Fruit fly (Drosophila melanogaster) whole organism, adult: ENCODE data around the gene Vha16-5.

Source experiments
- CG12768 ChIP-seq: fragments of 200-800 bp; sonication (Bioruptor generic); optimal IDR thresholded peaks from 2 replicates; lab custom pipeline; 2017; ENCODE audit warnings: missing biosample characterization, missing genetic modification characterization, mild to moderate bottlenecking, moderate library complexity, missing genetic modification reagents
- CG14711 ChIP-seq: fragments of 200-800 bp; sonication (Bioruptor generic); optimal IDR thresholded peaks from 2 replicates; lab custom pipeline; 2018; ENCODE audit warnings: missing biosample characterization, mild to moderate bottlenecking, missing genetic modification characterization, moderate library complexity
- CG33017 ChIP-seq: fragments of 200-800 bp; sonication (Bioruptor generic); optimal IDR thresholded peaks from 2 replicates; lab custom pipeline; 2018; ENCODE audit warnings: missing biosample characterization, mild to moderate bottlenecking, missing genetic modification characterization, moderate library complexity
- CG5204 ChIP-seq: fragments of 200-800 bp; sonication (Bioruptor generic); optimal IDR thresholded peaks from 2 replicates; lab custom pipeline; 2016; ENCODE audit warnings: missing biosample characterization, missing genetic modification characterization
- Clk ChIP-seq: fragments of 200-800 bp; sonication (Bioruptor generic); optimal IDR thresholded peaks from 2 replicates; lab custom pipeline; 2017; ENCODE audit warnings: missing biosample characterization, missing genetic modification characterization
- Hr96 ChIP-seq: fragments of 200-800 bp; sonication (Bioruptor generic); optimal IDR thresholded peaks from 2 replicates; lab custom pipeline; 2016; ENCODE audit warnings: missing biosample characterization, missing genetic modification characterization
- Mnt ChIP-seq: fragments of 200-800 bp; sonication (Bioruptor generic); optimal IDR thresholded peaks from 2 replicates; lab custom pipeline; 2016; ENCODE audit warnings: missing biosample characterization, mild to moderate bottlenecking, missing genetic modification characterization
- bab1 ChIP-seq: fragments of 200-800 bp; sonication (Bioruptor generic); optimal IDR thresholded peaks from 3 replicates; lab custom pipeline; 2019; ENCODE audit warnings: missing biosample characterization, mild to moderate bottlenecking, missing genetic modification characterization, moderate library complexity
- cic ChIP-seq: fragments of 200-800 bp; sonication (Bioruptor generic); optimal IDR thresholded peaks from 2 replicates; lab custom pipeline; 2017; ENCODE audit warnings: missing biosample characterization, mild to moderate bottlenecking, missing genetic modification characterization, moderate library complexity
- kay ChIP-seq: fragments of 200-800 bp; sonication (Bioruptor generic); peaks from one replicate; lab custom pipeline; 2016; ENCODE audit warnings: missing biosample characterization, missing genetic modification characterization, borderline replicate concordance
- tj ChIP-seq: fragments of 200-800 bp; sonication (Bioruptor generic); optimal IDR thresholded peaks from 3 replicates; lab custom pipeline; 2017; ENCODE audit warnings: missing biosample characterization, mild to moderate bottlenecking, missing genetic modification characterization, moderate library complexity

DNA sequence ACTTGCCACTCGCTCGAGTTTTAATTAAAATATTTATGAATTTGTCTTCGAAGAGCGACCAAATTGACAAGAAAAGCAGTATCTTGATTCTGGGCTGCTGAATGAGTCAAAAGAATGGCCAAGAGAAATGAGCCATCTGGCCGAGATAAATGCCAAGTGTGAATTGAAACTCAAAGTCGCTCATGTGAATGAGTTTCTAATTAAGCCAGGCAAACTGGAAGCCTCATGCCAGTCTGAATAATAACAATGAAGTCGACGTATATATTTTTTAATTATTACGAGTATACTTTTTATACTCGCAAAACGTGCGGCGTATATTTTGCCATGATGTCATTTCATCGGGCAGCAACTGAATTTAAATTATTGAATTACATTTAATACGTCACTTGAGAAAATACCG, 27.5 kb downstream of the Vha16-5 start, which contains the start of gene Lip2:
- peak; percentile 17 for TF ChIP-seq kay (GFP tag; lab: Kevin White, UChicago)
- TF ChIP-seq CG14711 (tag; lab: Kevin White, UChicago): no peak
- TF ChIP-seq CG12768 (GFP tag; lab: Kevin White, UChicago): no peak
- TF ChIP-seq Mnt (GFP tag; lab: Kevin White, UChicago): no peak
- no peak for TF ChIP-seq tj (GFP tag; lab: Kevin White, UChicago)
- TF ChIP-seq Hr96: no peak
- no peak for TF ChIP-seq cic (GFP tag; lab: Kevin White, UChicago)
- no peak for TF ChIP-seq CG33017 (tag; lab: Kevin White, UChicago)
- no peak for TF ChIP-seq CG5204
- no peak for TF ChIP-seq bab1 (GFP tag; lab: Kevin White, UChicago)
- TF ChIP-seq Clk (GFP tag; lab: Kevin White, UChicago): no peak
